Worm (Caenorhabditis elegans): Measurements from ENCODE around the gene T09D3.3.

Gene T09D3.3

ce11 chrV:5311635-5312034, 37.7 kb downstream of the T09D3.3 start, which contains the start of gene C10G8.4 (continued):
- no peak for TF ChIP-seq sox-4 (tag; optimal IDR thresholded peaks at IDR 0.05)

- TF ChIP-seq ceh-22 (tag; optimal IDR thresholded peaks at IDR 0.05) (no peak), C38D4.7 (GFP tag; optimal IDR thresholded peaks at IDR 0.05) (no peak), unc-3 (GFP tag; conservative IDR thresholded peaks at IDR 0.05) (no peak), unc-3 (tag; optimal IDR thresholded peaks at IDR 0.05) (no peak), hlh-15 (tag; optimal IDR thresholded peaks at IDR 0.05) (no peak), ceh-18 (tag; optimal IDR thresholded peaks at IDR 0.05) (no peak), elt-2 (tag; optimal IDR thresholded peaks at IDR 0.05) (no peak), pqm-1 (tag; optimal IDR thresholded peaks at IDR 0.05) (no peak), Y22D7AL.16 (tag; optimal IDR thresholded peaks at IDR 0.05) (no peak), ahr-1 (tag; optimal IDR thresholded peaks at IDR 0.05) (no peak), pax-1 (tag; optimal IDR thresholded peaks at IDR 0.05) (no peak), ceh-45 (GFP tag; IDR thresholded peaks at IDR 0.05) (no peak), fkh-6 (tag; optimal IDR thresholded peaks at IDR 0.05) (no peak), pha-4 (tag; optimal IDR thresholded peaks at IDR 0.05) (no peak), unc-86 (tag; optimal IDR thresholded peaks at IDR 0.05) (no peak), ceh-48 (tag; optimal IDR thresholded peaks at IDR 0.05) (no peak)
These were observed 45.0 kb downstream of the T09D3.3 start for ce11 chrV:5304366-5304765.

- TF ChIP-seq syd-9 (tag; optimal IDR thresholded peaks at IDR 0.05), result no peak
- no peak for TF ChIP-seq elt-2 (tag; optimal IDR thresholded peaks at IDR 0.05)
- no peak for TF ChIP-seq ztf-16 (tag; optimal IDR thresholded peaks at IDR 0.05)
- TF ChIP-seq sdc-2 (tag; optimal IDR thresholded peaks at IDR 0.05), result no peak
- TF ChIP-seq pat-9 (tag; optimal IDR thresholded peaks at IDR 0.05), result no peak
- TF ChIP-seq pqm-1 (tag; optimal IDR thresholded peaks at IDR 0.05), result no peak
- no peak for TF ChIP-seq ttx-3 (tag; optimal IDR thresholded peaks at IDR 0.05)
- no peak for TF ChIP-seq dmd-4 (tag; optimal IDR thresholded peaks at IDR 0.05; ENCODE audit: borderline replicate concordance)
- TF ChIP-seq hlh-13 (GFP tag; optimal IDR thresholded peaks at IDR 0.05), result no peak
- no peak for TF ChIP-seq npax-4 (tag; optimal IDR thresholded peaks at IDR 0.05)
- TF ChIP-seq fkh-10 (GFP tag; optimal IDR thresholded peaks at IDR 0.05), result no peak
- no peak for TF ChIP-seq ceh-19 (GFP tag; optimal IDR thresholded peaks at IDR 0.05)
These were observed 46.0 kb downstream of the T09D3.3 start, which contains the start of gene ncx-2 for ce11 chrV:5303389-5303788. TSS of gene ncx-2 (plus strand) at chrV:5303689.

ce11 chrV:5301226-5301625, 48.1 kb downstream of the T09D3.3 start:
- TF ChIP-seq Y22D7AL.16 (tag; optimal IDR thresholded peaks at IDR 0.05) (no peak), pag-3 (tag; optimal IDR thresholded peaks at IDR 0.05; ENCODE audit: borderline replicate concordance) (no peak), lim-6 (tag; optimal IDR thresholded peaks at IDR 0.05) (no peak), lin-11 (tag; optimal IDR thresholded peaks at IDR 0.05) (no peak), ceh-45 (GFP tag; IDR thresholded peaks at IDR 0.05) (no peak), K09A11.1 (tag; optimal IDR thresholded peaks at IDR 0.05; ENCODE audit: insufficient read depth) (no peak), ref-2 (tag; optimal IDR thresholded peaks at IDR 0.05) (no peak), dve-1 (tag; optimal IDR thresholded peaks at IDR 0.05) (no peak), sdc-2 (tag; optimal IDR thresholded peaks at IDR 0.05) (no peak), madf-2 (tag; optimal IDR thresholded peaks at IDR 0.05) (no peak), pros-1 (tag; optimal IDR thresholded peaks at IDR 0.05) (no peak), pat-9 (tag; optimal IDR thresholded peaks at IDR 0.05) (no peak)

ce11 chrV:5297740-5298139, 51.6 kb downstream of the T09D3.3 start:
- no peak for TF ChIP-seq ceh-22 (tag; optimal IDR thresholded peaks at IDR 0.05)
- no peak for TF ChIP-seq eyg-1 (tag; optimal IDR thresholded peaks at IDR 0.05)
- no peak for TF ChIP-seq hlh-8 (tag; optimal IDR thresholded peaks at IDR 0.05)
- TF ChIP-seq syd-9 (tag; optimal IDR thresholded peaks at IDR 0.05), result no peak
- TF ChIP-seq C08G9.2 (tag; optimal IDR thresholded peaks at IDR 0.05), result no peak
